Worm (Caenorhabditis elegans): Measurements from ENCODE around the gene cyp-33C1.

DNA sequence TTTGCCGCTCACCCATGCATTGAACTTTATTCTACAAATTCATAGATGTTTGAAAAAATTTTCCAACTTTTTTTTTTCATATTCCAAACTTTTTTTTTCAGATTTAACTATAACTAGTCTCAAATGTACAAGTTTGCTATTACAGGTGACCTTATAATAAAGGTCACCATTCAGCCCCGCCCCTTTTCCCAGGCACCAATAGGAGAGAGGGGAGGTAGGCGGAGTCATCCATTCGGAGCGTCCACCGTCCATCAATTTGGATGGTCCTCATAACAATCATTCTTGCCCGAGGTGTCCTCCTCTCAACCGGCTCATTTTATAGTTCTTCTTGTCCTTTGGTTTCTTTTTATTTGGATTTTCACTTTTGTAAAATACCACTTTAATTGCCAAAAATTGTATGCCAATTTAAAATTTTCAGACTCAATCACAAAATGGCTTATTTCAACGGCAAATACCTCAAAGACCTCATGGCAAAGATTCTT, 8.6 kb downstream of the cyp-33C1 start, which contains the start of gene Y5H2B.3:
- TF ChIP-seq mep-1 (tag; optimal IDR thresholded peaks at IDR 0.05) (no peak), ama-1 (optimal IDR thresholded peaks at IDR 0.05) (no peak)
